Fruit fly (Drosophila melanogaster) whole organism, embryonic: ENCODE data around the gene mei-218.
A peak's percentile ranks its signal among the peaks of the same experiment; 100 is the strongest.

Experiments
- Bdp1 ChIP-seq: fragments of 200-800 bp; sonication (Bioruptor generic); optimal IDR thresholded peaks from 3 replicates; lab custom pipeline; 2016; ENCODE audit warnings: missing biosample characterization, missing genetic modification characterization
- Bgb ChIP-seq: fragments of 200-800 bp; sonication (Bioruptor generic); IDR thresholded peaks from 2 replicates; pipeline ENCODE4 v1.3.6; 2022; ENCODE audit warnings: missing biosample characterization, missing genetic modification characterization; ENCODE audit not compliant: partially characterized antibody
- Bteb2 ChIP-seq: fragments of 200-800 bp; sonication (Bioruptor generic); optimal IDR thresholded peaks from 2 replicates; lab custom pipeline; 2016; ENCODE audit warnings: missing biosample characterization, missing genetic modification characterization
- CG11247 ChIP-seq: fragments of 200-800 bp; sonication (Bioruptor generic); IDR thresholded peaks from 2 replicates; pipeline ENCODE4 v1.3.6; 2022; ENCODE audit warnings: missing biosample characterization, missing genetic modification characterization
- CG11696 ChIP-seq: fragments of 200-800 bp; sonication (Bioruptor generic); IDR thresholded peaks from 2 replicates; pipeline ENCODE4 v1.3.6; 2022; ENCODE audit warnings: missing biosample characterization, missing genetic modification characterization
- CG12391 ChIP-seq: fragments of 200-800 bp; sonication (Bioruptor generic); optimal IDR thresholded peaks from 3 replicates; lab custom pipeline; 2018; ENCODE audit warnings: missing biosample characterization, mild to moderate bottlenecking, missing genetic modification characterization, moderate library complexity
- CG12744 ChIP-seq: fragments of 200-800 bp; sonication (Bioruptor generic); optimal IDR thresholded peaks from 2 replicates; lab custom pipeline; 2016; ENCODE audit warnings: missing biosample characterization, missing genetic modification characterization
- CG1647 ChIP-seq: fragments of 200-800 bp; sonication (Bioruptor generic); optimal IDR thresholded peaks from 3 replicates; lab custom pipeline; 2016; ENCODE audit warnings: missing biosample characterization, missing genetic modification characterization
- CG16813 ChIP-seq: fragments of 200-800 bp; sonication (Bioruptor generic); IDR thresholded peaks from 3 replicates; pipeline ENCODE4 v1.3.6; 2022; ENCODE audit warnings: missing biosample characterization, missing genetic modification characterization; ENCODE audit not compliant: partially characterized antibody
- CG2120 ChIP-seq: fragments of 200-800 bp; sonication (Bioruptor generic); optimal IDR thresholded peaks from 3 replicates; lab custom pipeline; 2016; ENCODE audit warnings: missing biosample characterization, missing genetic modification characterization
- CG2199 ChIP-seq: fragments of 200-800 bp; sonication (Bioruptor generic); IDR thresholded peaks from 3 replicates; pipeline ENCODE4 v1.3.6; 2022; ENCODE audit warnings: missing biosample characterization, missing genetic modification characterization
- CG31365 ChIP-seq: fragments of 200-800 bp; sonication (Bioruptor generic); optimal IDR thresholded peaks from 2 replicates; lab custom pipeline; 2018; ENCODE audit warnings: missing biosample characterization, mild to moderate bottlenecking, missing genetic modification characterization
- CG31388 ChIP-seq: fragments of 200-800 bp; sonication (Bioruptor generic); optimal IDR thresholded peaks from 2 replicates; lab custom pipeline; 2016; ENCODE audit warnings: missing biosample characterization, missing genetic modification characterization
- CG31441 ChIP-seq: fragments of 200-800 bp; sonication (Bioruptor generic); IDR thresholded peaks from 2 replicates; pipeline ENCODE4 v1.3.6; 2022; ENCODE audit warnings: missing biosample characterization, missing genetic modification characterization
- CG42726 ChIP-seq: fragments of 200-800 bp; sonication (Bioruptor generic); IDR thresholded peaks from 2 replicates; pipeline ENCODE4 v1.3.6; 2022; ENCODE audit warnings: missing biosample characterization, missing genetic modification characterization; ENCODE audit not compliant: partially characterized antibody
- CG4854 ChIP-seq: fragments of 200-800 bp; sonication (Bioruptor generic); optimal IDR thresholded peaks from 2 replicates; lab custom pipeline; 2016; ENCODE audit warnings: missing biosample characterization, missing genetic modification characterization, inconsistent platforms
- CG6765 ChIP-seq: fragments of 200-800 bp; sonication (Bioruptor generic); optimal IDR thresholded peaks from 3 replicates; lab custom pipeline; 2017; ENCODE audit warnings: missing biosample characterization, mild to moderate bottlenecking, missing genetic modification characterization
- CG6791 ChIP-seq: fragments of 200-800 bp; sonication (Bioruptor generic); IDR thresholded peaks from 3 replicates; pipeline ENCODE4 v1.3.6; 2022; ENCODE audit warnings: missing biosample characterization, missing genetic modification characterization; ENCODE audit not compliant: partially characterized antibody
- CG7987 ChIP-seq: fragments of 200-800 bp; sonication (Bioruptor generic); optimal IDR thresholded peaks from 2 replicates; lab custom pipeline; 2018; ENCODE audit warnings: missing biosample characterization, mild to moderate bottlenecking, missing genetic modification characterization, moderate library complexity
- CG8281 ChIP-seq: fragments of 200-800 bp; sonication (Bioruptor generic); optimal IDR thresholded peaks from 2 replicates; lab custom pipeline; 2018; ENCODE audit warnings: missing biosample characterization, mild to moderate bottlenecking, missing genetic modification characterization, moderate library complexity
- CTCF ChIP-seq: fragments of 200-800 bp; sonication (Bioruptor generic); optimal IDR thresholded peaks from 2 replicates; lab custom pipeline; 2017; ENCODE audit warnings: missing biosample characterization, mild to moderate bottlenecking, missing genetic modification characterization, moderate library complexity
- Chrac-16 ChIP-seq: fragments of 200-800 bp; sonication (Bioruptor generic); optimal IDR thresholded peaks from 3 replicates; lab custom pipeline; 2016; ENCODE audit warnings: missing biosample characterization, missing genetic modification characterization
- CoRest ChIP-seq: fragments of 200-800 bp; sonication (Bioruptor generic); optimal IDR thresholded peaks from 3 replicates; lab custom pipeline; 2018; ENCODE audit warnings: missing biosample characterization, mild to moderate bottlenecking, missing genetic modification characterization, moderate library complexity
- Dad ChIP-seq: fragments of 200-800 bp; sonication (Bioruptor generic); optimal IDR thresholded peaks from 3 replicates; lab custom pipeline; 2016; ENCODE audit warnings: missing biosample characterization, missing genetic modification characterization
- Dbx ChIP-seq: fragments of 200-800 bp; sonication (Bioruptor generic); IDR thresholded peaks from 3 replicates; pipeline ENCODE4 v1.3.6; 2022; ENCODE audit warnings: missing biosample characterization, missing genetic modification characterization
- Dip3 ChIP-seq: fragments of 200-800 bp; sonication (Bioruptor generic); optimal IDR thresholded peaks from 3 replicates; lab custom pipeline; 2016; ENCODE audit warnings: missing biosample characterization, missing genetic modification characterization
- Ets97D ChIP-seq: fragments of 200-800 bp; sonication (Bioruptor generic); optimal IDR thresholded peaks from 3 replicates; lab custom pipeline; 2016; ENCODE audit warnings: missing biosample characterization, missing genetic modification characterization
- GATAe ChIP-seq: fragments of 200-800 bp; sonication (Bioruptor generic); conservative IDR thresholded peaks from 2 replicates; pipeline ENCODE4 v1.3.6; 2022; ENCODE audit warnings: missing biosample characterization, missing genetic modification characterization
- HLH3B ChIP-seq: fragments of 200-800 bp; sonication (Bioruptor generic); IDR thresholded peaks from 2 replicates; pipeline ENCODE4 v1.3.6; 2022; ENCODE audit warnings: missing biosample characterization, missing genetic modification characterization
- Hr3 ChIP-seq: fragments of 200-800 bp; sonication (Bioruptor generic); optimal IDR thresholded peaks from 3 replicates; lab custom pipeline; 2016; ENCODE audit warnings: missing biosample characterization, missing genetic modification characterization
- Hr51 ChIP-seq, 2 experiments: fragments of 200-800 bp; sonication (Bioruptor generic); optimal IDR thresholded peaks; 2 replicates in 1 of 2; 3 replicates in 1 of 2; lab custom pipeline; 2016 to 2018; ENCODE audit warnings: missing biosample characterization in 2 of 2, missing genetic modification characterization in 2 of 2, mild to moderate bottlenecking in 1 of 2, moderate library complexity in 1 of 2
- Hsf ChIP-seq: fragments of 200-800 bp; sonication (Bioruptor generic); optimal IDR thresholded peaks from 3 replicates; lab custom pipeline; 2016; ENCODE audit warnings: missing biosample characterization, missing genetic modification characterization
- MESR4 ChIP-seq: fragments of 200-800 bp; sonication (Bioruptor generic); optimal IDR thresholded peaks from 2 replicates; lab custom pipeline; 2018; ENCODE audit warnings: missing biosample characterization, mild to moderate bottlenecking, missing genetic modification characterization, moderate library complexity
- MTF-1 ChIP-seq: fragments of 200-800 bp; sonication (Bioruptor generic); optimal IDR thresholded peaks from 2 replicates; lab custom pipeline; 2018; ENCODE audit warnings: missing biosample characterization, mild to moderate bottlenecking, missing genetic modification characterization, borderline replicate concordance
- Mad ChIP-seq: fragments of 200-800 bp; sonication (Bioruptor generic); optimal IDR thresholded peaks from 2 replicates; lab custom pipeline; 2016; ENCODE audit warnings: missing biosample characterization, missing genetic modification characterization
- Myb ChIP-seq: fragments of 200-800 bp; sonication (Bioruptor generic); optimal IDR thresholded peaks from 2 replicates; lab custom pipeline; 2016; ENCODE audit warnings: missing biosample characterization, missing genetic modification characterization
- Rfx ChIP-seq: fragments of 200-800 bp; sonication (Bioruptor generic); IDR thresholded peaks from 2 replicates; pipeline ENCODE4 v1.3.6; 2022; ENCODE audit warnings: missing biosample characterization, missing genetic modification characterization
- Side ChIP-seq: fragments of 200-800 bp; sonication (Bioruptor generic); optimal IDR thresholded peaks from 2 replicates; lab custom pipeline; 2016; ENCODE audit warnings: missing biosample characterization, missing genetic modification characterization
- Tbp ChIP-seq: fragments of >200 bp; optimal IDR thresholded peaks from 2 replicates; lab custom pipeline; 2018; ENCODE audit warnings: missing biosample characterization, missing genetic modification characterization
- ab ChIP-seq: fragments of 200-800 bp; sonication (Bioruptor generic); optimal IDR thresholded peaks from 2 replicates; lab custom pipeline; 2016; ENCODE audit warnings: missing biosample characterization, missing genetic modification characterization
- ase ChIP-seq: fragments of 200-800 bp; sonication (Bioruptor generic); IDR thresholded peaks from 3 replicates; pipeline ENCODE4 v1.3.6; 2022; ENCODE audit warnings: missing biosample characterization, missing genetic modification characterization
- croc ChIP-seq: fragments of 200-800 bp; sonication (Bioruptor generic); conservative IDR thresholded peaks from 3 replicates; pipeline ENCODE4 v1.3.6; 2022; ENCODE audit warnings: missing biosample characterization, missing genetic modification characterization
- crol ChIP-seq: fragments of 200-800 bp; sonication (Bioruptor generic); IDR thresholded peaks from 2 replicates; pipeline ENCODE4 v1.3.6; 2022; ENCODE audit warnings: missing biosample characterization, missing genetic modification characterization
- ems ChIP-seq: fragments of 200-800 bp; sonication (Bioruptor generic); optimal IDR thresholded peaks from 3 replicates; lab custom pipeline; 2016; ENCODE audit warnings: missing biosample characterization, missing genetic modification characterization
- fru ChIP-seq: fragments of >200 bp; optimal IDR thresholded peaks from 2 replicates; lab custom pipeline; 2017
- kni ChIP-seq: fragments of 200-800 bp; sonication (Bioruptor generic); optimal IDR thresholded peaks from 3 replicates; lab custom pipeline; 2017; ENCODE audit warnings: mild to moderate bottlenecking, missing biosample characterization, missing genetic modification reagents, missing genetic modification characterization
- schlank ChIP-seq: fragments of 200-800 bp; sonication (Bioruptor generic); optimal IDR thresholded peaks from 2 replicates; lab custom pipeline; 2018; ENCODE audit warnings: missing biosample characterization, mild to moderate bottlenecking, missing genetic modification characterization
- sens ChIP-seq: fragments of 200-800 bp; sonication (Bioruptor generic); peaks from one replicate; lab custom pipeline; 2016; ENCODE audit warnings: missing biosample characterization, missing genetic modification characterization
- sob ChIP-seq: fragments of 200-800 bp; sonication (Bioruptor generic); IDR thresholded peaks from 2 replicates; pipeline ENCODE4 v1.3.6; 2022; ENCODE audit warnings: missing biosample characterization, missing genetic modification characterization
- tna ChIP-seq: fragments of 200-800 bp; sonication (Bioruptor generic); IDR thresholded peaks from 2 replicates; pipeline ENCODE4 v1.3.6; 2022; ENCODE audit warnings: missing biosample characterization, missing genetic modification characterization; ENCODE audit not compliant: partially characterized antibody
- yki ChIP-seq: fragments of >200 bp; optimal IDR thresholded peaks from 3 replicates; lab custom pipeline; 2018

The mei-218 gene

DNA sequence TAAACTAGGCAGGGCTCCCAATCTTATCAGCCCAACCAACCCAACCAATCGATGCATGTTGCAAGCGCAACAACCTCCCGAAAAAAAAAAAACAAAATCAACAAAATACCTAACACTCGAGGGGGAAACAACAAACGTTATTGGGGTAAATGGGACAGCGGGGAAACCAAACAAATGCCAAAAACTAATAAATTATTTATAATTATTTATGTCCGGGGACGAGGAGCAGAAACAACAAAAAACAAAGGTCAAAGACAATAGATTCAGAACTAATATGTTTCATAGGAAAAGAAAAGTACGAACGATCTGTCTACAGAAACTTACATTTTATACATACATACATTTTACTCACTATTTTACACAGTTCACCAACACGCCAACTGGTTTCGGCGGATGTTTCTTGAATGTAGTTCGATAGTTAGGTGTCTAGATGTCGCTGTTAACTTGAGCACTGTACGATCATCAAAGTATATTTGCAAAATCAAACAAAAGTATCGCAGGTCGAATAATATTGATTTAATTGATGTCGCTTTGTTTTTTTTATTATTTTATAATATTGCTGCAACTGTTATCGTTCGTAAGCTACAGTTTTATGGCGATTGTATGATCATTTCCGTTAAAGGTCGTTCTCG lies 32.9 kb upstream of the mei-218 start (continued):
- 0 out of 2 replicates have a peak, but pooled peaks have one; percentile 14 for TF ChIP-seq CG31441 (GFP tag; lab: Robert Waterston, UW)
- peak; percentile 8 for TF ChIP-seq MTF-1 (GFP tag; lab: Kevin White, UChicago)
- peak; percentile 14; the same call in 1 of the 3 replicates for TF ChIP-seq croc (GFP tag; lab: Robert Waterston, UW)
- TF ChIP-seq Chrac-16 (GFP tag; lab: Kevin White, UChicago) = peak; percentile 35
- TF ChIP-seq CG11247 (GFP tag; lab: Robert Waterston, UW) = peak; percentile 54
- TF ChIP-seq Dbx (GFP tag; lab: Robert Waterston, UW) = peak; percentile 68; the same call in 1 of the 3 replicates
- no peak for TF ChIP-seq MESR4
- no peak for TF ChIP-seq Side
- TF ChIP-seq GATAe (GFP tag; lab: Robert Waterston, UW) = no peak
- peak; percentile 51; the same call in 1 of the 3 replicates for TF ChIP-seq CG16813 (GFP tag; lab: Robert Waterston, UW)
- TF ChIP-seq kni (GFP tag; lab: Kevin White, UChicago) = no peak
- no peak for TF ChIP-seq Tbp
- peak; percentile 54; the same call in 2 of the 3 replicates for TF ChIP-seq CG6791
- TF ChIP-seq CG42726 = peak; percentile 58; the same call in 1 of the 2 replicates
- peak; percentile 78 for TF ChIP-seq sens (GFP tag; lab: Kevin White, UChicago)
- TF ChIP-seq Dip3 (GFP tag; lab: Kevin White, UChicago) = peak; percentile 17
- no peak for TF ChIP-seq ems (GFP tag; lab: Kevin White, UChicago)
- peak; percentile 7 for TF ChIP-seq Hr3 (GFP tag; lab: Kevin White, UChicago)
- TF ChIP-seq CG2199 (GFP tag; lab: Robert Waterston, UW) = peak; percentile 93
- TF ChIP-seq Myb (GFP tag; lab: Kevin White, UChicago) = peak; percentile 22
- TF ChIP-seq ab (GFP tag; lab: Kevin White, UChicago) = no peak
- TF ChIP-seq Bteb2 = no peak
- no peak for TF ChIP-seq CG11696 (GFP tag; lab: Robert Waterston, UW)
- no peak for TF ChIP-seq CG12744
- TF ChIP-seq sob (GFP tag; lab: Robert Waterston, UW) = peak; percentile 47; the same call in 1 of the 2 replicates
- TF ChIP-seq yki (lab: Kevin White, UChicago) = no peak
- no peak for TF ChIP-seq CG8281 (tag; lab: Kevin White, UChicago)
- TF ChIP-seq CG12391 (tag; lab: Kevin White, UChicago) = peak; percentile 14
- TF ChIP-seq schlank (tag; lab: Kevin White, UChicago) = no peak
- no peak for TF ChIP-seq ase (GFP tag; lab: Robert Waterston, UW)
- peak; percentile 98 for TF ChIP-seq CTCF (GFP tag; lab: Kevin White, UChicago)
- peak; percentile 77 for TF ChIP-seq Bgb
- TF ChIP-seq Mad = peak; percentile 36
- peak; percentile 35 for TF ChIP-seq CG2120 (GFP tag; lab: Kevin White, UChicago)
- peak; percentile 24 for TF ChIP-seq CG4854 (GFP tag; lab: Kevin White, UChicago)
- no peak for TF ChIP-seq Dad (GFP tag; lab: Kevin White, UChicago)
- peak; percentile 65 for TF ChIP-seq Rfx
- peak; percentile 22; the same call in 1 of the 2 replicates for TF ChIP-seq HLH3B (GFP tag; lab: Robert Waterston, UW)
- peak; percentile 9 for TF ChIP-seq Bdp1 (GFP tag; lab: Kevin White, UChicago)
- TF ChIP-seq Hsf (GFP tag; lab: Kevin White, UChicago) = peak; percentile 56
- TF ChIP-seq tna (GFP tag; lab: Robert Waterston, UW) = no peak
- peak; percentile 41 for TF ChIP-seq CG7987 (GFP tag; lab: Kevin White, UChicago)
- no peak for TF ChIP-seq crol (GFP tag; lab: Robert Waterston, UW)
- TF ChIP-seq fru (lab: Kevin White, UChicago) = no peak
- TF ChIP-seq Ets97D = peak; percentile 1
- peak in 1 of 2 experiments; percentile 6 for TF ChIP-seq Hr51 (GFP tag; optimal IDR thresholded peaks at IDR 0.05; lab: Kevin White, UChicago)
- TF ChIP-seq CG31365 (tag; lab: Kevin White, UChicago) = peak; percentile 4
- no peak for TF ChIP-seq CG6765 (GFP tag; lab: Kevin White, UChicago)
- TF ChIP-seq CG31388 (GFP tag; lab: Kevin White, UChicago) = no peak
- TF ChIP-seq CG1647 (GFP tag; lab: Kevin White, UChicago) = peak; percentile 4
- peak; percentile 50 for TF ChIP-seq CoRest (tag; lab: Kevin White, UChicago)
